Fruit fly (Drosophila melanogaster) whole organism: Measurements from ENCODE around the gene abs.

Experiments used
- CG8478 ChIP-seq: fragments of >200 bp; optimal IDR thresholded peaks from 2 replicates; lab custom pipeline; 2018; ENCODE audit warnings: inconsistent platforms
- Dll ChIP-seq: fragments of >200 bp; optimal IDR thresholded peaks from 2 replicates; lab custom pipeline; 2017
- EcR ChIP-seq, 2 experiments: fragments of >200 bp; optimal IDR thresholded peaks; 2 replicates each; lab custom pipeline; 2017; ENCODE audit warnings: missing biosample characterization in 2 of 2, missing genetic modification characterization in 2 of 2, missing genetic modification reagents in 2 of 2
- pan ChIP-seq: fragments of >200 bp; optimal IDR thresholded peaks from 2 replicates; lab custom pipeline; 2017
- psq ChIP-seq: fragments of >200 bp; optimal IDR thresholded peaks from 2 replicates; lab custom pipeline; 2017
- usp ChIP-seq: fragments of >200 bp; optimal IDR thresholded peaks from 2 replicates; lab custom pipeline; 2017; ENCODE audit warnings: missing biosample characterization, missing genetic modification characterization, mixed read lengths

dm6 chr3R:4186820-4187540 is 45.9 kb upstream of the abs start:
- TF ChIP-seq psq (lab: Kevin White, UChicago) (no peak), usp (GFP tag; lab: Kevin White, UChicago) (no peak), pan (lab: Kevin White, UChicago) (no peak), EcR (GFP tag; optimal IDR thresholded peaks at IDR 0.05; lab: Kevin White, UChicago) (no peak), CG8478 (no peak), Dll (lab: Kevin White, UChicago) (no peak)
